Worm (Caenorhabditis elegans) whole organism, L2 larva: ENCODE data around the gene T19H12.15.

ENCODE experiments used
- ceh-82 ChIP-seq: fragments of 150-350 bp; optimal IDR thresholded peaks from 2 replicates; lab custom pipeline; 2014; ENCODE audit warnings: missing biosample characterization, missing genetic modification characterization
- elt-3 ChIP-seq: sonication (generic microtip); optimal IDR thresholded peaks from 2 replicates; lab custom pipeline; 2017; ENCODE audit warnings: missing biosample characterization, missing genetic modification characterization
- lin-13 ChIP-seq: fragments of 150-350 bp; optimal IDR thresholded peaks from 2 replicates; lab custom pipeline; 2014; ENCODE audit warnings: missing biosample characterization, missing genetic modification reagents, missing genetic modification characterization
- nhr-237 ChIP-seq: fragments of 150-350 bp; optimal IDR thresholded peaks from 2 replicates; lab custom pipeline; 2014; ENCODE audit warnings: missing biosample characterization, missing genetic modification characterization
- nhr-6 ChIP-seq: fragments of 150-350 bp; optimal IDR thresholded peaks from 2 replicates; lab custom pipeline; 2014; ENCODE audit warnings: missing biosample characterization, missing genetic modification characterization
- unc-39 ChIP-seq: fragments of 150-350 bp; optimal IDR thresholded peaks from 2 replicates; lab custom pipeline; 2014; ENCODE audit warnings: missing biosample characterization, missing genetic modification characterization

ce11 chrV:4889477-4889876, 10.3 kb upstream of the T19H12.15 start, which contains the start of gene ugt-12:
- TF ChIP-seq ceh-82 (tag; lab: Kevin White, UChicago) = no peak
- TF ChIP-seq nhr-6 = no peak
- no peak for TF ChIP-seq nhr-237 (tag; lab: Kevin White, UChicago)
- TF ChIP-seq unc-39 (tag; lab: Kevin White, UChicago) = no peak
- TF ChIP-seq lin-13 (GFP tag; lab: Kevin White, UChicago) = no peak
- no peak for TF ChIP-seq elt-3 (tag; lab: Kevin White, UChicago)
